Fruit fly (Drosophila melanogaster) whole organism, prepupa: ENCODE results near the gene PGRP-LB.

Source experiments
- Blimp-1 ChIP-seq: fragments of 200-800 bp; sonication (Bioruptor generic); optimal IDR thresholded peaks from 3 replicates; lab custom pipeline; 2017; ENCODE audit warnings: missing biosample characterization, missing genetic modification characterization, mild to moderate bottlenecking, moderate library complexity, missing genetic modification reagents
- CG11294 ChIP-seq: fragments of 200-800 bp; sonication (Bioruptor generic); IDR thresholded peaks from 2 replicates; pipeline ENCODE4 v1.3.6; 2022; ENCODE audit warnings: missing biosample characterization, missing genetic modification characterization
- CG11902 ChIP-seq: fragments of 200-800 bp; sonication (Bioruptor generic); optimal IDR thresholded peaks from 3 replicates; lab custom pipeline; 2016; ENCODE audit warnings: missing biosample characterization, missing genetic modification characterization
- CG15336 ChIP-seq: fragments of 200-800 bp; sonication (Bioruptor generic); IDR thresholded peaks from 2 replicates; pipeline ENCODE4 v1.3.6; 2022; ENCODE audit warnings: missing biosample characterization, missing genetic modification characterization
- CG1621 ChIP-seq: fragments of 200-800 bp; sonication (Bioruptor generic); optimal IDR thresholded peaks from 3 replicates; lab custom pipeline; 2018; ENCODE audit warnings: missing biosample characterization, mild to moderate bottlenecking, missing genetic modification characterization
- CG16779 ChIP-seq: fragments of 200-800 bp; sonication (Bioruptor generic); optimal IDR thresholded peaks from 3 replicates; lab custom pipeline; 2017; ENCODE audit warnings: missing biosample characterization, mild to moderate bottlenecking, missing genetic modification characterization
- CG31627 ChIP-seq: fragments of 200-800 bp; sonication (Bioruptor generic); optimal IDR thresholded peaks from 3 replicates; lab custom pipeline; 2016; ENCODE audit warnings: missing biosample characterization, missing genetic modification characterization
- CG32006 ChIP-seq: fragments of 200-800 bp; sonication (Bioruptor generic); optimal IDR thresholded peaks from 3 replicates; lab custom pipeline; 2017; ENCODE audit warnings: missing biosample characterization, mild to moderate bottlenecking, missing genetic modification characterization
- CG4318 ChIP-seq: fragments of 200-800 bp; sonication (Bioruptor generic); optimal IDR thresholded peaks from 3 replicates; lab custom pipeline; 2017; ENCODE audit warnings: missing biosample characterization, mild to moderate bottlenecking, missing genetic modification characterization
- CG6792 ChIP-seq: fragments of 200-800 bp; sonication (Bioruptor generic); optimal IDR thresholded peaks from 3 replicates; lab custom pipeline; 2016; ENCODE audit warnings: missing biosample characterization, missing genetic modification characterization
- CG6808 ChIP-seq: fragments of 200-800 bp; sonication (Bioruptor generic); optimal IDR thresholded peaks from 3 replicates; lab custom pipeline; 2017; ENCODE audit warnings: missing biosample characterization, missing genetic modification characterization, mild to moderate bottlenecking, moderate library complexity, missing genetic modification reagents
- CG7368 ChIP-seq: fragments of 200-800 bp; sonication (Bioruptor generic); optimal IDR thresholded peaks from 3 replicates; lab custom pipeline; 2016; ENCODE audit warnings: missing biosample characterization, missing genetic modification characterization
- CG8119 ChIP-seq: fragments of 200-800 bp; sonication (Bioruptor generic); IDR thresholded peaks from 3 replicates; pipeline ENCODE4 v1.3.6; 2022; ENCODE audit warnings: missing biosample characterization, missing genetic modification characterization
- CG8319 ChIP-seq: fragments of 200-800 bp; sonication (Bioruptor generic); optimal IDR thresholded peaks from 3 replicates; lab custom pipeline; 2016; ENCODE audit warnings: missing biosample characterization, missing genetic modification characterization
- Eip75B ChIP-seq: fragments of 200-800 bp; sonication (Bioruptor generic); optimal IDR thresholded peaks from 3 replicates; lab custom pipeline; 2016; ENCODE audit warnings: missing biosample characterization, missing genetic modification characterization
- Eip78C ChIP-seq: fragments of 200-800 bp; sonication (Bioruptor generic); peaks from one replicate; lab custom pipeline; 2016; ENCODE audit warnings: missing biosample characterization, missing genetic modification characterization
- Eip93F ChIP-seq: fragments of 200-800 bp; sonication (Bioruptor generic); optimal IDR thresholded peaks from 2 replicates; lab custom pipeline; 2016; ENCODE audit warnings: missing biosample characterization, mild to moderate bottlenecking, missing genetic modification characterization
- Ets21C ChIP-seq: fragments of 200-800 bp; sonication (Bioruptor generic); optimal IDR thresholded peaks from 3 replicates; lab custom pipeline; 2016; ENCODE audit warnings: missing biosample characterization, missing genetic modification characterization
- Ets96B ChIP-seq: fragments of 200-800 bp; optimal IDR thresholded peaks from 2 replicates; lab custom pipeline; 2019; ENCODE audit warnings: missing biosample characterization, mild to moderate bottlenecking, missing genetic modification characterization, moderate library complexity
- Gug ChIP-seq: fragments of 200-800 bp; sonication (Bioruptor generic); IDR thresholded peaks from 2 replicates; pipeline ENCODE4 v1.3.6; 2022; ENCODE audit warnings: missing biosample characterization, missing genetic modification characterization
- Hr4 ChIP-seq: fragments of 200-800 bp; sonication (Bioruptor generic); optimal IDR thresholded peaks from 3 replicates; lab custom pipeline; 2016; ENCODE audit warnings: missing biosample characterization, missing genetic modification characterization
- Lpt ChIP-seq: fragments of 200-800 bp; sonication (Bioruptor generic); optimal IDR thresholded peaks from 3 replicates; lab custom pipeline; 2016; ENCODE audit warnings: missing biosample characterization, missing genetic modification characterization
- Met ChIP-seq: fragments of 200-800 bp; sonication (Bioruptor generic); optimal IDR thresholded peaks from 3 replicates; lab custom pipeline; 2016; ENCODE audit warnings: missing biosample characterization, missing genetic modification characterization
- OdsH ChIP-seq: fragments of 200-800 bp; sonication (Bioruptor generic); optimal IDR thresholded peaks from 3 replicates; lab custom pipeline; 2016; ENCODE audit warnings: missing biosample characterization, missing genetic modification characterization
- Smox ChIP-seq: fragments of 200-800 bp; sonication (Bioruptor generic); optimal IDR thresholded peaks from 3 replicates; lab custom pipeline; 2016; ENCODE audit warnings: missing biosample characterization, missing genetic modification characterization
- Sox102F ChIP-seq: fragments of 200-800 bp; sonication (Bioruptor generic); optimal IDR thresholded peaks from 2 replicates; lab custom pipeline; 2016; ENCODE audit warnings: missing biosample characterization, mild to moderate bottlenecking, missing genetic modification characterization
- achi ChIP-seq: fragments of 200-800 bp; sonication (Bioruptor generic); optimal IDR thresholded peaks from 3 replicates; lab custom pipeline; 2016; ENCODE audit warnings: missing biosample characterization, missing genetic modification characterization
- dsx ChIP-seq: fragments of 200-800 bp; optimal IDR thresholded peaks from 3 replicates; lab custom pipeline; 2019; ENCODE audit warnings: missing biosample characterization, mild to moderate bottlenecking, missing genetic modification characterization, moderate library complexity; ENCODE audit not compliant: poor library complexity, severe bottlenecking
- eg ChIP-seq: fragments of 200-800 bp; sonication (Bioruptor generic); IDR thresholded peaks from 3 replicates; pipeline ENCODE4 v1.3.6; 2022; ENCODE audit warnings: missing biosample characterization, missing genetic modification characterization
- fd85E ChIP-seq: fragments of 200-800 bp; sonication (Bioruptor generic); optimal IDR thresholded peaks from 3 replicates; lab custom pipeline; 2016; ENCODE audit warnings: missing biosample characterization, missing genetic modification characterization
- fkh ChIP-seq: fragments of 200-800 bp; sonication (Bioruptor generic); optimal IDR thresholded peaks from 3 replicates; lab custom pipeline; 2017; ENCODE audit warnings: missing biosample characterization, mild to moderate bottlenecking, missing genetic modification characterization, moderate library complexity
- lz ChIP-seq: fragments of 200-800 bp; sonication (Bioruptor generic); optimal IDR thresholded peaks from 3 replicates; lab custom pipeline; 2016; ENCODE audit warnings: missing biosample characterization, missing genetic modification characterization
- net ChIP-seq: fragments of 200-800 bp; sonication (Bioruptor generic); optimal IDR thresholded peaks from 3 replicates; lab custom pipeline; 2016; ENCODE audit warnings: missing biosample characterization, missing genetic modification characterization
- pdm3 ChIP-seq: fragments of 200-800 bp; sonication (Bioruptor generic); optimal IDR thresholded peaks from 3 replicates; lab custom pipeline; 2016; ENCODE audit warnings: missing biosample characterization, missing genetic modification characterization
- spab ChIP-seq: fragments of 200-800 bp; sonication (Bioruptor generic); optimal IDR thresholded peaks from 2 replicates; lab custom pipeline; 2017; ENCODE audit warnings: missing biosample characterization, mild to moderate bottlenecking, missing genetic modification characterization, missing genetic modification reagents
- svp ChIP-seq: fragments of 200-800 bp; sonication (Bioruptor generic); peaks from one replicate; lab custom pipeline; 2016; ENCODE audit warnings: missing biosample characterization, missing genetic modification characterization
- topi ChIP-seq: fragments of 200-800 bp; sonication (Bioruptor generic); optimal IDR thresholded peaks from 3 replicates; lab custom pipeline; 2016; ENCODE audit warnings: missing biosample characterization, missing genetic modification characterization
- vri ChIP-seq: fragments of 200-800 bp; sonication (Bioruptor generic); optimal IDR thresholded peaks from 3 replicates; lab custom pipeline; 2016; ENCODE audit warnings: missing biosample characterization, mild to moderate bottlenecking, missing genetic modification characterization

The PGRP-LB gene

DNA sequence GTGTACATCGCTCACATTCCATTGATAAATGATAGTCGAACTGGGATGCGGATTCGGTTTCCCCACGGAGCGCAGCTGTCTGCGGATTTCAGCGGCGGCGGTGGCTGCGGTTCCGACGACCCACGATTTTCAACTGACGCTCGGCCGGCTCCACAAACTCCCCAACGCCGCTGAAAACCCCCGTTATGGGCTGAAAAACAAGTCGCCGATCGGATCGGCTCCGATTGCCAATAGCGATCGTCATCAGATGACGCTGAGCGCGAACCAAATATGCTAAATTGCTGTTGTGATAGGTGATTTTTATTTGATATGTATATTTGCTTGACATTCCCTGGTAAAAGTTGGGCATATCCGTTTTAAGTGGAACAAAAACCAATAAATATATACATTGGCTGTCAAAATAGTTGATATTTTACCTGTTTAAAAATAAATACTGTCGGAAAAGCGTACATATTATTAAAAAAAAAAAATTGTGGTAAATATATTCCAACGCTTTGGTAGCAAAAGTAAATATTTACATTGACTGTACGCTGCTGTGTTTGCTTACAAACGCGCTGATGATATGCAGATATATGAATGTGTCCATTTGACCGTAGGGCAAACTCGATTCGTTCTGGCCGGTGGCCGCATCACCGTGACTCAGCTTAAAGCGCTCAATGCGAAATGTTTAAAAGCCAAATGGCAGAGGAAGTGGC is 6.0 kb downstream of the PGRP-LB start (continued):
- TF ChIP-seq CG6808 (no peak), CG8319 (GFP tag; lab: Kevin White, UChicago) (peak; percentile 0), Hr4 (GFP tag; lab: Kevin White, UChicago) (peak; percentile 76), CG7368 (peak; percentile 7), fd85E (GFP tag; lab: Kevin White, UChicago) (no peak), Eip75B (peak; percentile 36), Ets21C (GFP tag; lab: Kevin White, UChicago) (peak; percentile 45), CG8119 (GFP tag; lab: Robert Waterston, UW) (0 out of 3 replicates have a peak, but pooled peaks have one; percentile 26), achi (GFP tag; lab: Kevin White, UChicago) (peak; percentile 31), CG4318 (GFP tag; lab: Kevin White, UChicago) (peak; percentile 56), CG11902 (GFP tag; lab: Kevin White, UChicago) (peak; percentile 59), topi (GFP tag; lab: Kevin White, UChicago) (peak; percentile 70)
- TF ChIP-seq, all 60 proteins: peak for 42

DNA sequence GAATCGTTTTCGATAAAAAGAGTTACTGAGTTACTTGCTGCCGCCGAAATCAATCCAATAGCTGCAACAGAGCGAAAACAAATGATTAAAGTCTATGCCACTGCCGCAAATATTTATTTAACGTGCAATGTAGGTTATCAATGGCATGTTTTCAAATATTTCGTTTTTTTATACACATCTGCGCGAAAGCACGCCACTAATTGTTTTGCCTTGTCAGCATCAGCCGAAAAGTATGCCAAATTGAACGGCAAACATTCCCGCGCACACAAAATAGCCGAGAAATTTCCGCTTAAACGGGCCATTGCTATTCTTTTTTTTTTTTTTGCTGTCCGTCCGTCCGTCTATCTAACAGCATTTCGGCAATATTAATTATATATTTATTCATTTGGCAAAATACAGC is 8.3 kb downstream of the PGRP-LB start:
- TF ChIP-seq CG1621 (tag; lab: Kevin White, UChicago) (no peak), lz (GFP tag; lab: Kevin White, UChicago) (no peak), achi (GFP tag; lab: Kevin White, UChicago) (no peak), CG16779 (tag; lab: Kevin White, UChicago) (no peak), CG8319 (GFP tag; lab: Kevin White, UChicago) (no peak), CG31627 (GFP tag; lab: Kevin White, UChicago) (no peak), Sox102F (GFP tag; lab: Kevin White, UChicago) (no peak), Blimp-1 (GFP tag; lab: Kevin White, UChicago) (no peak), dsx (GFP tag; lab: Kevin White, UChicago) (no peak), vri (GFP tag; lab: Kevin White, UChicago) (no peak), eg (no peak), CG15336 (GFP tag; lab: Robert Waterston, UW) (no peak), Met (GFP tag; lab: Kevin White, UChicago) (no peak), net (no peak), CG6792 (GFP tag; lab: Kevin White, UChicago) (no peak), fd85E (GFP tag; lab: Kevin White, UChicago) (no peak), CG8119 (GFP tag; lab: Robert Waterston, UW) (no peak), pdm3 (GFP tag; lab: Kevin White, UChicago) (no peak), Eip93F (GFP tag; lab: Kevin White, UChicago) (no peak), Ets21C (GFP tag; lab: Kevin White, UChicago) (no peak), CG11902 (GFP tag; lab: Kevin White, UChicago) (no peak), CG11294 (GFP tag; lab: Robert Waterston, UW) (no peak), Hr4 (GFP tag; lab: Kevin White, UChicago) (no peak), spab (no peak), OdsH (GFP tag; lab: Kevin White, UChicago) (no peak), Gug (GFP tag; lab: Robert Waterston, UW) (no peak), CG32006 (GFP tag; lab: Kevin White, UChicago) (peak; percentile 12), svp (GFP tag; lab: Kevin White, UChicago) (peak; percentile 94), fkh (GFP tag; lab: Kevin White, UChicago) (peak; percentile 7), Eip75B (no peak), topi (GFP tag; lab: Kevin White, UChicago) (no peak), Eip78C (GFP tag; lab: Kevin White, UChicago) (peak; percentile 24)
- TF ChIP-seq, all 60 proteins: peak for 4

DNA sequence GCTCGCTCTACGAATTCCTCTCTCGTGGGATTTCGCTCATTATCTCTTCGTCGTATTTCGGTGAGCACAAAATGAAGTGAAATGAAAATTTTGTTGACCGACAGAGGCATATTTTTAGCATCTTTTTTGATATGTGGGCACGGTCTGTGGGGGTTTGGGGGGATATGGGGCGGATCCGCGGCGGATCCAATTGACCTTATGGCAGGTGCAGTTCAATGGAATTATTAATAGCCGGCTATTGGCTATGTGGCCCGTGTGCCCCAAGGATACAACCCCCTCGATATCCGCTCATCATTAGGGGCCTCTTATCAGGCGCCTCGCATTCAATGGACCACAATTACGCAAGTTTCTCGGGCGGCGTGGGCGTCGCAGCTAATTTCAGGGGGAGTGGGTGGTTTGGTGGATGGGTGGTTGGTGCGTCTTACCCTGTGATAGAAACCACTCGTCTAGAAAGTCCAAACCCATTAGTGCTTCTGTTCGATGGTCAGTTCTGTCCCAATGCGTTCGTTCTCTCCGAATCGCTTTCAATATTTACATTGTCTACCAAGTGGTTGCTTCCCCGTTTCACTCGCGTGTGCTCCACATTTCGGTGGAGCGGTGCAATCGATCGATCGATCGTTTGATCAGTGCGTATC is 9.0 kb downstream of the PGRP-LB start, which contains the start of gene sals:
Gene sals (minus strand): TSS at position 585 of the 635 bp plus-strand sequence.
- TF ChIP-seq Ets96B (tag; lab: Kevin White, UChicago) (no peak), Ets21C (GFP tag; lab: Kevin White, UChicago) (no peak), topi (GFP tag; lab: Kevin White, UChicago) (no peak), svp (GFP tag; lab: Kevin White, UChicago) (peak; percentile 82), OdsH (GFP tag; lab: Kevin White, UChicago) (no peak), Lpt (GFP tag; lab: Kevin White, UChicago) (no peak), spab (no peak), Smox (GFP tag; lab: Kevin White, UChicago) (no peak)
